Worm (Caenorhabditis elegans): ENCODE measurements around the gene F58E2.2.

- TF ChIP-seq nhr-28 (tag; optimal IDR thresholded peaks at IDR 0.05): no peak
- no peak for TF ChIP-seq tbx-8 (GFP tag; optimal IDR thresholded peaks at IDR 0.05)
- no peak for TF ChIP-seq unc-39 (tag; optimal IDR thresholded peaks at IDR 0.05)
- no peak for TF ChIP-seq nhr-76 (tag; optimal IDR thresholded peaks at IDR 0.05)
- TF ChIP-seq blmp-1 (tag; optimal IDR thresholded peaks at IDR 0.05): no peak
- no peak for TF ChIP-seq lin-13 (tag; optimal IDR thresholded peaks at IDR 0.05)
- no peak for TF ChIP-seq nhr-12 (tag; optimal IDR thresholded peaks at IDR 0.05)
- TF ChIP-seq ztf-11 (tag; optimal IDR thresholded peaks at IDR 0.05): no peak
- TF ChIP-seq nhr-237 (tag; optimal IDR thresholded peaks at IDR 0.05): no peak
- TF ChIP-seq unc-62 (GFP tag; optimal IDR thresholded peaks at IDR 0.05): no peak
- no peak for TF ChIP-seq nhr-2 (tag; optimal IDR thresholded peaks at IDR 0.05)
Measured at ce11 chrIV:3463254-3463653, 6.6 kb upstream of the F58E2.2 start, which contains the start of gene F58E2.4.

Measured in whole organism, mixed stage, embryonic.